Fruit fly (Drosophila melanogaster) whole organism, pupa: ENCODE data around the gene dah.

Experiments used
- CG10348 ChIP-seq: fragments of 200-800 bp; sonication (Bioruptor generic); IDR thresholded peaks from 2 replicates; pipeline ENCODE4 v1.3.6; 2022; ENCODE audit warnings: missing biosample characterization, missing genetic modification characterization
- CG12605 ChIP-seq: fragments of 200-800 bp; sonication (Bioruptor generic); IDR thresholded peaks from 2 replicates; pipeline ENCODE4 v1.3.6; 2022; ENCODE audit warnings: missing biosample characterization, missing genetic modification characterization
- CG13204 ChIP-seq: fragments of 200-800 bp; sonication (Bioruptor generic); optimal IDR thresholded peaks from 2 replicates; lab custom pipeline; 2018; ENCODE audit warnings: missing biosample characterization, mild to moderate bottlenecking, missing genetic modification characterization, moderate library complexity
- CG14655 ChIP-seq: fragments of 200-800 bp; sonication (Bioruptor generic); optimal IDR thresholded peaks from 3 replicates; lab custom pipeline; 2017; ENCODE audit warnings: mild to moderate bottlenecking, missing biosample characterization, missing genetic modification reagents, missing genetic modification characterization
- CG15710 ChIP-seq: fragments of 200-800 bp; sonication (Bioruptor generic); optimal IDR thresholded peaks from 2 replicates; lab custom pipeline; 2018; ENCODE audit warnings: missing biosample characterization, mild to moderate bottlenecking, missing genetic modification characterization, moderate library complexity
- CG17806 ChIP-seq: fragments of 200-800 bp; sonication (Bioruptor generic); optimal IDR thresholded peaks from 2 replicates; lab custom pipeline; 2018; ENCODE audit warnings: missing biosample characterization, mild to moderate bottlenecking, missing genetic modification characterization, moderate library complexity
- CG32121 ChIP-seq: fragments of 200-800 bp; sonication (Bioruptor generic); IDR thresholded peaks from 2 replicates; pipeline ENCODE4 v1.3.6; 2022; ENCODE audit warnings: missing biosample characterization, missing genetic modification characterization
- CG34367 ChIP-seq: fragments of 200-800 bp; sonication (Bioruptor generic); optimal IDR thresholded peaks from 2 replicates; lab custom pipeline; 2018; ENCODE audit warnings: missing biosample characterization, mild to moderate bottlenecking, missing genetic modification characterization
- CG4496 ChIP-seq: fragments of 200-800 bp; sonication (Bioruptor generic); IDR thresholded peaks from 3 replicates; pipeline ENCODE4 v1.3.6; 2022; ENCODE audit warnings: missing biosample characterization, missing genetic modification characterization
- CG8159 ChIP-seq: fragments of 200-800 bp; sonication (Bioruptor generic); optimal IDR thresholded peaks from 3 replicates; lab custom pipeline; 2018; ENCODE audit warnings: missing biosample characterization, mild to moderate bottlenecking, missing genetic modification characterization, moderate library complexity
- CG8301 ChIP-seq: fragments of 200-800 bp; sonication (Bioruptor generic); optimal IDR thresholded peaks from 2 replicates; lab custom pipeline; 2018; ENCODE audit warnings: missing biosample characterization, mild to moderate bottlenecking, missing genetic modification characterization
- CG9948 ChIP-seq: fragments of 200-800 bp; sonication (Bioruptor generic); optimal IDR thresholded peaks from 2 replicates; lab custom pipeline; 2018; ENCODE audit warnings: missing biosample characterization, mild to moderate bottlenecking, missing genetic modification characterization, moderate library complexity
- D1 ChIP-seq: fragments of 200-800 bp; sonication (Bioruptor generic); optimal IDR thresholded peaks from 2 replicates; lab custom pipeline; 2018; ENCODE audit warnings: missing biosample characterization, mild to moderate bottlenecking, missing genetic modification characterization, moderate library complexity
- EcR ChIP-seq: fragments of 200-800 bp; sonication (Bioruptor generic); optimal IDR thresholded peaks from 3 replicates; lab custom pipeline; 2019; ENCODE audit warnings: missing biosample characterization, missing genetic modification characterization, mild to moderate bottlenecking, moderate library complexity, missing genetic modification reagents
- Ets98B ChIP-seq: fragments of 200-800 bp; sonication (Bioruptor generic); IDR thresholded peaks from 2 replicates; pipeline ENCODE4 v1.3.6; 2022; ENCODE audit warnings: missing biosample characterization, missing genetic modification characterization
- Pif1A ChIP-seq: fragments of 200-800 bp; sonication (Bioruptor generic); optimal IDR thresholded peaks from 3 replicates; lab custom pipeline; 2016; ENCODE audit warnings: missing biosample characterization, missing genetic modification characterization
- Pif1B ChIP-seq: fragments of 200-800 bp; sonication (Bioruptor generic); optimal IDR thresholded peaks from 3 replicates; lab custom pipeline; 2016; ENCODE audit warnings: missing biosample characterization, missing genetic modification characterization
- Snoo ChIP-seq: fragments of 200-800 bp; sonication (Bioruptor generic); optimal IDR thresholded peaks from 3 replicates; lab custom pipeline; 2017; ENCODE audit warnings: missing biosample characterization, mild to moderate bottlenecking, missing genetic modification characterization, inconsistent platforms
- fd96Ca ChIP-seq: fragments of 200-800 bp; sonication (Bioruptor generic); IDR thresholded peaks from 3 replicates; pipeline ENCODE4 v1.3.6; 2022; ENCODE audit warnings: missing biosample characterization, missing genetic modification characterization
- gl ChIP-seq: fragments of 200-800 bp; sonication (Bioruptor generic); optimal IDR thresholded peaks from 2 replicates; lab custom pipeline; 2018; ENCODE audit warnings: missing biosample characterization, mild to moderate bottlenecking, missing genetic modification characterization
- rn ChIP-seq: fragments of 200-800 bp; sonication (Bioruptor generic); IDR thresholded peaks from 2 replicates; pipeline ENCODE4 v1.3.6; 2022; ENCODE audit warnings: missing biosample characterization, missing genetic modification characterization

The dah gene

dm6 chrX:15360961-15361360, 32.8 kb downstream of the dah start, which contains the start of gene Pp1-13C:
Gene Pp1-13C, minus strand, starts transcription at chrX:15361061.
- TF ChIP-seq CG4496 (no peak), D1 (tag; lab: Kevin White, UChicago) (no peak), CG17806 (tag; lab: Kevin White, UChicago) (no peak), CG9948 (tag; lab: Kevin White, UChicago) (no peak), gl (tag; lab: Kevin White, UChicago) (no peak), CG8301 (no peak)
- TF ChIP-seq, all 21 proteins: peak for 0

- TF ChIP-seq Pif1A (no peak), CG12605 (no peak), CG14655 (peak; percentile 1), Ets98B (no peak), CG17806 (tag; lab: Kevin White, UChicago) (no peak), Snoo (tag; lab: Kevin White, UChicago) (no peak), CG32121 (GFP tag; lab: Robert Waterston, UW) (no peak), CG9948 (tag; lab: Kevin White, UChicago) (no peak), CG34367 (tag; lab: Kevin White, UChicago) (no peak), EcR (GFP tag; lab: Kevin White, UChicago) (no peak), fd96Ca (GFP tag; lab: Robert Waterston, UW) (no peak), gl (tag; lab: Kevin White, UChicago) (no peak), CG8159 (tag; lab: Kevin White, UChicago) (peak; percentile 38), CG13204 (GFP tag; lab: Kevin White, UChicago) (no peak), CG8301 (no peak), Pif1B (no peak), CG4496 (no peak), CG15710 (tag; lab: Kevin White, UChicago) (peak; percentile 3), rn (GFP tag; lab: Robert Waterston, UW) (no peak), CG10348 (GFP tag; lab: Robert Waterston, UW) (no peak), D1 (tag; lab: Kevin White, UChicago) (no peak)
Measured at dm6 chrX:15363649-15364048, 35.5 kb downstream of the dah start.

dm6 chrX:15364467-15364866, 36.3 kb downstream of the dah start:
- TF ChIP-seq CG12605 (no peak), Pif1B (no peak), CG8159 (tag; lab: Kevin White, UChicago) (peak; percentile 39)

dm6 chrX:15370103-15370502, 42.0 kb downstream of the dah start:
- TF ChIP-seq Snoo (tag; lab: Kevin White, UChicago) = no peak
- TF ChIP-seq D1 (tag; lab: Kevin White, UChicago) = no peak
- no peak for TF ChIP-seq CG32121 (GFP tag; lab: Robert Waterston, UW)
- no peak for TF ChIP-seq CG14655
- no peak for TF ChIP-seq Ets98B
- TF ChIP-seq rn (GFP tag; lab: Robert Waterston, UW) = no peak
- TF ChIP-seq CG17806 (tag; lab: Kevin White, UChicago) = no peak
- no peak for TF ChIP-seq CG4496
- TF ChIP-seq CG15710 (tag; lab: Kevin White, UChicago) = no peak
- no peak for TF ChIP-seq CG8301
- no peak for TF ChIP-seq gl (tag; lab: Kevin White, UChicago)
- no peak for TF ChIP-seq Pif1A
- TF ChIP-seq CG13204 (GFP tag; lab: Kevin White, UChicago) = no peak
- TF ChIP-seq fd96Ca (GFP tag; lab: Robert Waterston, UW) = no peak
- no peak for TF ChIP-seq CG8159 (tag; lab: Kevin White, UChicago)
- no peak for TF ChIP-seq EcR (GFP tag; lab: Kevin White, UChicago)

dm6 chrX:15379014-15379491, 50.9 kb downstream of the dah start, which contains the start of gene acj6:
Gene acj6, minus strand, starts transcription at chrX:15379064.
- TF ChIP-seq fd96Ca (GFP tag; lab: Robert Waterston, UW) = no peak
- no peak for TF ChIP-seq CG12605
- TF ChIP-seq EcR (GFP tag; lab: Kevin White, UChicago) = no peak
- TF ChIP-seq CG17806 (tag; lab: Kevin White, UChicago) = no peak
- no peak for TF ChIP-seq Pif1A
- TF ChIP-seq CG14655 = no peak

dm6 chrX:15380207-15380606, 52.1 kb downstream of the dah start:
- TF ChIP-seq Snoo (tag; lab: Kevin White, UChicago) = no peak
- no peak for TF ChIP-seq CG17806 (tag; lab: Kevin White, UChicago)
- no peak for TF ChIP-seq CG13204 (GFP tag; lab: Kevin White, UChicago)
- no peak for TF ChIP-seq CG15710 (tag; lab: Kevin White, UChicago)
- TF ChIP-seq EcR (GFP tag; lab: Kevin White, UChicago) = no peak
- TF ChIP-seq Pif1A = no peak
- no peak for TF ChIP-seq CG4496
- TF ChIP-seq CG34367 (tag; lab: Kevin White, UChicago) = no peak
- TF ChIP-seq D1 (tag; lab: Kevin White, UChicago) = no peak
- no peak for TF ChIP-seq CG8301
- TF ChIP-seq CG12605 = no peak
